Worm (Caenorhabditis elegans): ENCODE data around the gene lgc-54.

DNA sequence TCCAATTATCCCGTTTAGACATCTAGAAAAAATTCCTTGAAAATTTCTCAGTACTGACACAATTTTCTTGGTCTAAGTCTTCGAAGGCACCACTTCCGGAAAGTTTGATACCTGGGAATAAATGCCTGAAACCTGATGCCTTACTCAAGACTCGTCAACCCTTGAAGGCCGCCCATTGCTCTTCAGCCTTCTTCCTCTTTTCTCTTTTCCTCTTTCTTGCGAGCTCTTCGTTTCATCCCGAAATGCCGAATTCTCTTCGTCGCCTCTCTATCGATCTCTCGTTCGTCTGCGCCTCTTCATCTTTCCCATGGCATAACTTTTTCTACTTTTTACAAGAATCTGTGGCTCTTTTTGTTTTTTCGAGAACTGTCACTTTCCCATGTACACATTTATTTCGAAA is 47.3 kb upstream of the lgc-54 start:
- TF ChIP-seq dao-5 (tag; optimal IDR thresholded peaks at IDR 0.05) (no peak), W03F9.2 (tag; optimal IDR thresholded peaks at IDR 0.05) (no peak), him-1 (tag; optimal IDR thresholded peaks at IDR 0.05) (peak; percentile 33)

Data from whole organism, L4/young adult.